Worm (Caenorhabditis elegans) whole organism, late embryonic: Measurements from ENCODE around the gene dct-18.
A peak's percentile ranks its signal among the peaks of the same experiment; 100 is the strongest.

Source experiments
- F13H6.1 ChIP-seq: sonication (generic microtip); optimal IDR thresholded peaks from 2 replicates; lab custom pipeline; 2016; ENCODE audit warnings: missing genetic modification characterization, missing compliant biosample characterization
- K09A11.1 ChIP-seq: sonication (generic microtip); optimal IDR thresholded peaks from 2 replicates; lab custom pipeline; 2017; ENCODE audit warnings: antibody characterized with exemption, mild to moderate bottlenecking, missing genetic modification characterization, missing compliant biosample characterization; ENCODE audit not compliant: insufficient read depth
- T23F11.4 ChIP-seq: fragments of 200-800 bp; sonication (Bioruptor generic); optimal IDR thresholded peaks from 2 replicates; lab custom pipeline; 2018; ENCODE audit warnings: mild to moderate bottlenecking, missing genetic modification characterization, missing compliant biosample characterization
- ahr-1 ChIP-seq: sonication (generic microtip); optimal IDR thresholded peaks from 2 replicates; lab custom pipeline; 2016; ENCODE audit warnings: missing genetic modification characterization, missing compliant biosample characterization
- ceh-18 ChIP-seq: sonication (generic microtip); optimal IDR thresholded peaks from 2 replicates; lab custom pipeline; 2016; ENCODE audit warnings: missing genetic modification characterization, missing compliant biosample characterization
- ceh-19 ChIP-seq: fragments of 200-800 bp; sonication (Bioruptor generic); optimal IDR thresholded peaks from 2 replicates; lab custom pipeline; 2018; ENCODE audit warnings: mild to moderate bottlenecking, missing genetic modification characterization, missing compliant biosample characterization
- ceh-2 ChIP-seq: sonication (generic microtip); optimal IDR thresholded peaks from 2 replicates; lab custom pipeline; 2016; ENCODE audit warnings: missing genotype, missing genetic modification characterization, missing compliant biosample characterization
- ceh-30 ChIP-seq: fragments of 150-350 bp; optimal IDR thresholded peaks from 2 replicates; lab custom pipeline; 2014; ENCODE audit warnings: missing biosample characterization, missing genetic modification characterization
- ceh-45 ChIP-seq: fragments of 200-800 bp; sonication (Bioruptor generic); IDR thresholded peaks from 2 replicates; pipeline ENCODE4 v1.3.6; 2022; ENCODE audit warnings: missing genetic modification reagents, missing genetic modification characterization, missing compliant biosample characterization
- ceh-6 ChIP-seq: fragments of 200-800 bp; sonication (Bioruptor generic); optimal IDR thresholded peaks from 2 replicates; lab custom pipeline; 2018; ENCODE audit warnings: mild to moderate bottlenecking, missing genetic modification characterization, missing compliant biosample characterization
- dmd-4 ChIP-seq: sonication (generic microtip); optimal IDR thresholded peaks from 2 replicates; lab custom pipeline; 2016; ENCODE audit warnings: borderline replicate concordance, missing genetic modification characterization, missing compliant biosample characterization
- elt-2 ChIP-seq: sonication (generic microtip); optimal IDR thresholded peaks from 2 replicates; lab custom pipeline; 2016; ENCODE audit warnings: missing genetic modification reagents, missing genetic modification characterization, missing compliant biosample characterization
- elt-4 ChIP-seq: sonication (generic microtip); optimal IDR thresholded peaks from 2 replicates; lab custom pipeline; 2016; ENCODE audit warnings: missing genetic modification characterization, missing compliant biosample characterization
- ets-4 ChIP-seq: sonication (generic microtip); optimal IDR thresholded peaks from 2 replicates; lab custom pipeline; 2016; ENCODE audit warnings: missing genetic modification characterization, missing compliant biosample characterization
- fax-1 ChIP-seq: sonication (generic microtip); optimal IDR thresholded peaks from 2 replicates; lab custom pipeline; 2016; ENCODE audit warnings: missing genotype, missing genetic modification characterization, missing compliant biosample characterization
- fkh-6 ChIP-seq: sonication (generic microtip); optimal IDR thresholded peaks from 2 replicates; lab custom pipeline; 2016; ENCODE audit warnings: missing genetic modification characterization, missing compliant biosample characterization
- gmeb-2 ChIP-seq: sonication (generic microtip); optimal IDR thresholded peaks from 2 replicates; lab custom pipeline; 2016; ENCODE audit warnings: missing genetic modification characterization, inconsistent platforms, missing compliant biosample characterization
- hlh-13 ChIP-seq: fragments of 200-800 bp; sonication (Bioruptor generic); optimal IDR thresholded peaks from 2 replicates; lab custom pipeline; 2018; ENCODE audit warnings: mild to moderate bottlenecking, missing genetic modification characterization, missing compliant biosample characterization
- hlh-15 ChIP-seq: sonication (generic microtip); optimal IDR thresholded peaks from 2 replicates; lab custom pipeline; 2016; ENCODE audit warnings: missing genetic modification characterization, missing compliant biosample characterization
- hlh-6 ChIP-seq: sonication (generic microtip); optimal IDR thresholded peaks from 2 replicates; lab custom pipeline; 2016; ENCODE audit warnings: missing genotype, missing genetic modification characterization, missing compliant biosample characterization
- hlh-8 ChIP-seq: sonication (generic microtip); optimal IDR thresholded peaks from 2 replicates; lab custom pipeline; 2016; ENCODE audit warnings: missing genotype, missing genetic modification characterization, missing compliant biosample characterization
- lin-11 ChIP-seq: fragments of 200-800 bp; sonication (Bioruptor generic); optimal IDR thresholded peaks from 2 replicates; lab custom pipeline; 2018; ENCODE audit warnings: mild to moderate bottlenecking, missing genetic modification characterization, missing compliant biosample characterization
- mec-3 ChIP-seq: sonication (generic microtip); optimal IDR thresholded peaks from 2 replicates; lab custom pipeline; 2016; ENCODE audit warnings: borderline replicate concordance, missing genetic modification characterization, missing compliant biosample characterization
- nfya-1 ChIP-seq: sonication (generic microtip); optimal IDR thresholded peaks from 2 replicates; lab custom pipeline; 2017; ENCODE audit warnings: missing genetic modification characterization, mild to moderate bottlenecking, missing compliant biosample characterization, antibody characterized with exemption, moderate library complexity
- nhr-11 ChIP-seq: fragments of 150-350 bp; optimal IDR thresholded peaks from 2 replicates; lab custom pipeline; 2014; ENCODE audit warnings: missing biosample characterization, missing genetic modification characterization
- nhr-232 ChIP-seq: sonication (generic microtip); optimal IDR thresholded peaks from 2 replicates; lab custom pipeline; 2016; ENCODE audit warnings: missing genetic modification characterization, missing compliant biosample characterization
- odd-2 ChIP-seq: sonication (generic microtip); optimal IDR thresholded peaks from 2 replicates; lab custom pipeline; 2017; ENCODE audit warnings: antibody characterized with exemption, mild to moderate bottlenecking, missing genetic modification characterization, missing compliant biosample characterization
- pat-9 ChIP-seq: fragments of 200-800 bp; sonication (Bioruptor generic); optimal IDR thresholded peaks from 2 replicates; lab custom pipeline; 2018; ENCODE audit warnings: mild to moderate bottlenecking, missing genetic modification characterization, moderate library complexity, missing compliant biosample characterization
- pax-1 ChIP-seq: fragments of 150-350 bp; optimal IDR thresholded peaks from 2 replicates; lab custom pipeline; 2014; ENCODE audit warnings: missing biosample characterization, missing genetic modification characterization
- pha-4 ChIP-seq: fragments of 150-350 bp; optimal IDR thresholded peaks from 2 replicates; lab custom pipeline; 2018; ENCODE audit warnings: missing biosample characterization, missing genetic modification reagents, missing genetic modification characterization
- pros-1 ChIP-seq: fragments of 150-350 bp; optimal IDR thresholded peaks from 2 replicates; lab custom pipeline; 2014; ENCODE audit warnings: missing biosample characterization, missing genetic modification reagents, missing genetic modification characterization
- sdc-2 ChIP-seq: sonication (generic microtip); optimal IDR thresholded peaks from 2 replicates; lab custom pipeline; 2016; ENCODE audit warnings: missing genotype, missing genetic modification characterization, missing compliant biosample characterization
- syd-9 ChIP-seq: sonication (generic microtip); optimal IDR thresholded peaks from 2 replicates; lab custom pipeline; 2016; ENCODE audit warnings: mild to moderate bottlenecking, missing genetic modification characterization, moderate library complexity, missing compliant biosample characterization
- tbx-2 ChIP-seq: sonication (generic microtip); optimal IDR thresholded peaks from 2 replicates; lab custom pipeline; 2016; ENCODE audit warnings: missing genetic modification characterization, missing compliant biosample characterization
- ttx-3 ChIP-seq: sonication (generic microtip); optimal IDR thresholded peaks from 2 replicates; lab custom pipeline; 2016; ENCODE audit warnings: missing genetic modification reagents, missing genetic modification characterization, missing compliant biosample characterization
- unc-3 ChIP-seq, 2 experiments: fragments of 200-800 bp in 1 of 2; sonication (Bioruptor generic) in 1 of 2; sonication (generic microtip) in 1 of 2; conservative IDR thresholded peaks in 1 of 2; optimal IDR thresholded peaks in 1 of 2; 2 replicates each; pipeline versions ENCODE4 v1.3.6 to Lab custom; 2016 to 2022; ENCODE audit warnings: missing compliant biosample characterization in 2 of 2, missing genetic modification characterization in 2 of 2, missing genetic modification reagents in 1 of 2
- unc-55 ChIP-seq: sonication (generic microtip); optimal IDR thresholded peaks from 2 replicates; lab custom pipeline; 2017; ENCODE audit warnings: missing biosample characterization, missing genetic modification reagents, missing genetic modification characterization
- ztf-16 ChIP-seq: sonication (generic microtip); optimal IDR thresholded peaks from 2 replicates; lab custom pipeline; 2017; ENCODE audit warnings: missing genetic modification characterization, missing compliant biosample characterization

dct-18 gene

ce11 chrII:12965138-12965537 lies 33.5 kb downstream of the dct-18 start:
- TF ChIP-seq pha-4 (tag; lab: Kevin White, UChicago) = no peak
- no peak for TF ChIP-seq ceh-18 (tag; lab: Kevin White, UChicago)
- no peak for TF ChIP-seq pax-1 (tag; lab: Kevin White, UChicago)
- no peak for TF ChIP-seq F13H6.1

DNA sequence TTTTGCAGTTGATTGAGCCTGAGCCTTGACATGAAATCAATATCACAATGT lies 33.7 kb downstream of the dct-18 start, which contains the start of gene ptr-18:
ptr-18 (plus strand) TSS at position 9 of the 51 bp plus-strand sequence.
- TF ChIP-seq elt-4 (tag; lab: Kevin White, UChicago) (no peak), ttx-3 (tag; lab: Kevin White, UChicago) (no peak), ceh-45 (GFP tag; lab: Robert Waterston, UW) (no peak), ceh-2 (tag; lab: Kevin White, UChicago) (no peak), unc-55 (GFP tag; lab: Kevin White, UChicago) (no peak), ahr-1 (tag; lab: Kevin White, UChicago) (no peak), nhr-11 (tag; lab: Kevin White, UChicago) (no peak), lin-11 (tag; lab: Kevin White, UChicago) (no peak), hlh-8 (tag; lab: Kevin White, UChicago) (no peak), ceh-18 (tag; lab: Kevin White, UChicago) (no peak), mec-3 (no peak)

DNA sequence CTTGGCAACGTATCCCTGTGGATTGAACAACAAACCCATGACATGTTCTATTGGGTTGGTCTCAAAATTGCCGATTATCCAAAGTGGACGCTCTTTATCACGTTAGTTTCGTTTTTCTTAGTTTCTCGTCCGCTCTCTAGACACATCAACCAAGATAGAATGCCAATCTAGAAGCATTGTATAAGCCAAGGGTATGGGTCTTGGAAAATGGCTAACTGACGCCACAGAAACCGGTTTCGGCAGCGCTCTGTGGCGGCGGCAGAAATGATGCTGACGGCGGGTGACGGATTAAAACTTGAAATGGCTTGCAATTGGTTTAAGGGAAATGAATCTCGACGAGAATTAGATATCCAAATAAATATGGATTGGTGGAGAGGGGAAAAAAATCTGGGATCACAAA lies 33.9 kb downstream of the dct-18 start:
- TF ChIP-seq odd-2 (tag; lab: Kevin White, UChicago) (no peak), dmd-4 (no peak), ceh-6 (GFP tag; lab: Kevin White, UChicago) (no peak), tbx-2 (tag; lab: Kevin White, UChicago) (no peak), elt-2 (tag; lab: Kevin White, UChicago) (no peak), elt-4 (tag; lab: Kevin White, UChicago) (no peak), hlh-15 (no peak), T23F11.4 (GFP tag; lab: Kevin White, UChicago) (no peak), nhr-11 (tag; lab: Kevin White, UChicago) (no peak), hlh-8 (tag; lab: Kevin White, UChicago) (no peak), ceh-30 (tag; lab: Kevin White, UChicago) (no peak), sdc-2 (no peak), mec-3 (no peak), ceh-18 (tag; lab: Kevin White, UChicago) (no peak)

- TF ChIP-seq ztf-16 (tag; lab: Kevin White, UChicago) (no peak), hlh-8 (tag; lab: Kevin White, UChicago) (no peak), nfya-1 (tag; lab: Kevin White, UChicago) (no peak), F13H6.1 (no peak), fax-1 (tag; lab: Kevin White, UChicago) (no peak), ceh-19 (GFP tag; lab: Kevin White, UChicago) (no peak), ets-4 (no peak), hlh-13 (no peak), odd-2 (tag; lab: Kevin White, UChicago) (no peak), fkh-6 (no peak)
Observed at ce11 chrII:12966274-12966673, 34.6 kb downstream of the dct-18 start.

- TF ChIP-seq hlh-13 (no peak), hlh-6 (tag; lab: Kevin White, UChicago) (peak; percentile 20)
Observed at ce11 chrII:12968448-12968969, 36.8 kb downstream of the dct-18 start.

ce11 chrII:12969622-12970021 lies 37.9 kb downstream of the dct-18 start, which contains the start of gene Y38F1A.4:
Gene Y38F1A.4, minus strand, starts transcription at chrII:12969722.
- no peak for TF ChIP-seq T23F11.4 (GFP tag; lab: Kevin White, UChicago)
- TF ChIP-seq elt-2 (tag; lab: Kevin White, UChicago) = no peak
- no peak for TF ChIP-seq pros-1 (tag; lab: Kevin White, UChicago)
- no peak for TF ChIP-seq gmeb-2 (tag; lab: Kevin White, UChicago)
- TF ChIP-seq ceh-19 (GFP tag; lab: Kevin White, UChicago) = no peak
- no peak for TF ChIP-seq nhr-232
- TF ChIP-seq ceh-45 (GFP tag; lab: Robert Waterston, UW) = no peak
- TF ChIP-seq F13H6.1 = no peak
- no peak for TF ChIP-seq unc-3 (GFP tag; conservative IDR thresholded peaks at IDR 0.05; lab: Robert Waterston, UW)
- TF ChIP-seq unc-3 (tag; optimal IDR thresholded peaks at IDR 0.05; lab: Kevin White, UChicago) = no peak
- TF ChIP-seq K09A11.1 (tag; lab: Kevin White, UChicago) = no peak
- TF ChIP-seq ceh-30 (tag; lab: Kevin White, UChicago) = no peak
- TF ChIP-seq syd-9 (tag; lab: Kevin White, UChicago) = no peak
- TF ChIP-seq elt-4 (tag; lab: Kevin White, UChicago) = no peak
- no peak for TF ChIP-seq pat-9 (tag; lab: Kevin White, UChicago)
- no peak for TF ChIP-seq mec-3
